Worm (Caenorhabditis elegans) whole organism, late embryonic: ENCODE data around the gene mstr-2.

ENCODE experiments used
- F13H6.1 ChIP-seq: sonication (generic microtip); optimal IDR thresholded peaks from 2 replicates; lab custom pipeline; 2016; ENCODE audit warnings: missing genetic modification characterization, missing compliant biosample characterization
- K02D7.2 ChIP-seq: sonication (generic microtip); optimal IDR thresholded peaks from 2 replicates; lab custom pipeline; 2017; ENCODE audit warnings: mild to moderate bottlenecking, missing genetic modification characterization, missing compliant biosample characterization
- ahr-1 ChIP-seq: sonication (generic microtip); optimal IDR thresholded peaks from 2 replicates; lab custom pipeline; 2016; ENCODE audit warnings: missing genetic modification characterization, missing compliant biosample characterization
- ceh-14 ChIP-seq: sonication (generic microtip); optimal IDR thresholded peaks from 2 replicates; lab custom pipeline; 2016; ENCODE audit warnings: missing genotype, missing genetic modification characterization, missing compliant biosample characterization
- ceh-22 ChIP-seq: sonication (generic microtip); optimal IDR thresholded peaks from 2 replicates; lab custom pipeline; 2017; ENCODE audit warnings: missing biosample characterization, missing genetic modification characterization
- ceh-30 ChIP-seq: fragments of 150-350 bp; optimal IDR thresholded peaks from 2 replicates; lab custom pipeline; 2014; ENCODE audit warnings: missing biosample characterization, missing genetic modification characterization
- ceh-34 ChIP-seq: sonication (generic microtip); optimal IDR thresholded peaks from 2 replicates; lab custom pipeline; 2016; ENCODE audit warnings: mild to moderate bottlenecking, missing genetic modification characterization, missing compliant biosample characterization
- ceh-45 ChIP-seq: fragments of 200-800 bp; sonication (Bioruptor generic); IDR thresholded peaks from 2 replicates; pipeline ENCODE4 v1.3.6; 2022; ENCODE audit warnings: missing genetic modification reagents, missing genetic modification characterization, missing compliant biosample characterization
- ceh-48 ChIP-seq: sonication (generic microtip); optimal IDR thresholded peaks from 2 replicates; lab custom pipeline; 2016; ENCODE audit warnings: missing genetic modification characterization, inconsistent platforms, missing compliant biosample characterization
- ceh-6 ChIP-seq: fragments of 200-800 bp; sonication (Bioruptor generic); optimal IDR thresholded peaks from 2 replicates; lab custom pipeline; 2018; ENCODE audit warnings: mild to moderate bottlenecking, missing genetic modification characterization, missing compliant biosample characterization
- ceh-9 ChIP-seq: sonication (generic microtip); optimal IDR thresholded peaks from 2 replicates; lab custom pipeline; 2016; ENCODE audit warnings: mild to moderate bottlenecking, missing genetic modification characterization, inconsistent platforms, missing compliant biosample characterization
- che-1 ChIP-seq: sonication (generic microtip); optimal IDR thresholded peaks from 2 replicates; lab custom pipeline; 2016; ENCODE audit warnings: mild to moderate bottlenecking, missing genetic modification characterization, missing compliant biosample characterization
- dve-1 ChIP-seq: sonication (generic microtip); optimal IDR thresholded peaks from 2 replicates; lab custom pipeline; 2017; ENCODE audit warnings: antibody characterized with exemption, mild to moderate bottlenecking, missing genetic modification characterization, missing compliant biosample characterization
- elt-2 ChIP-seq: sonication (generic microtip); optimal IDR thresholded peaks from 2 replicates; lab custom pipeline; 2016; ENCODE audit warnings: missing genetic modification reagents, missing genetic modification characterization, missing compliant biosample characterization
- elt-4 ChIP-seq: sonication (generic microtip); optimal IDR thresholded peaks from 2 replicates; lab custom pipeline; 2016; ENCODE audit warnings: missing genetic modification characterization, missing compliant biosample characterization
- ets-4 ChIP-seq: sonication (generic microtip); optimal IDR thresholded peaks from 2 replicates; lab custom pipeline; 2016; ENCODE audit warnings: missing genetic modification characterization, missing compliant biosample characterization
- eyg-1 ChIP-seq: sonication (generic microtip); optimal IDR thresholded peaks from 2 replicates; lab custom pipeline; 2016; ENCODE audit warnings: missing genotype, missing genetic modification characterization, missing compliant biosample characterization
- fax-1 ChIP-seq: sonication (generic microtip); optimal IDR thresholded peaks from 2 replicates; lab custom pipeline; 2016; ENCODE audit warnings: missing genotype, missing genetic modification characterization, missing compliant biosample characterization
- fkh-10 ChIP-seq: fragments of 150-350 bp; optimal IDR thresholded peaks from 2 replicates; lab custom pipeline; 2014; ENCODE audit warnings: missing biosample characterization, missing genetic modification reagents, missing genetic modification characterization
- gmeb-2 ChIP-seq: sonication (generic microtip); optimal IDR thresholded peaks from 2 replicates; lab custom pipeline; 2016; ENCODE audit warnings: missing genetic modification characterization, inconsistent platforms, missing compliant biosample characterization
- hlh-15 ChIP-seq: sonication (generic microtip); optimal IDR thresholded peaks from 2 replicates; lab custom pipeline; 2016; ENCODE audit warnings: missing genetic modification characterization, missing compliant biosample characterization
- hlh-30 ChIP-seq: sonication (generic microtip); optimal IDR thresholded peaks from 2 replicates; lab custom pipeline; 2017; ENCODE audit warnings: antibody characterized with exemption, missing genetic modification characterization, missing compliant biosample characterization; ENCODE audit not compliant: insufficient read depth
- lim-6 ChIP-seq: sonication (generic microtip); optimal IDR thresholded peaks from 2 replicates; lab custom pipeline; 2016; ENCODE audit warnings: missing genetic modification characterization, missing compliant biosample characterization
- madf-2 ChIP-seq: sonication (generic microtip); optimal IDR thresholded peaks from 2 replicates; lab custom pipeline; 2017; ENCODE audit warnings: missing genetic modification characterization, missing compliant biosample characterization
- nfya-1 ChIP-seq: sonication (generic microtip); optimal IDR thresholded peaks from 2 replicates; lab custom pipeline; 2017; ENCODE audit warnings: missing genetic modification characterization, mild to moderate bottlenecking, missing compliant biosample characterization, antibody characterized with exemption, moderate library complexity
- nhr-232 ChIP-seq: sonication (generic microtip); optimal IDR thresholded peaks from 2 replicates; lab custom pipeline; 2016; ENCODE audit warnings: missing genetic modification characterization, missing compliant biosample characterization
- pat-9 ChIP-seq: fragments of 200-800 bp; sonication (Bioruptor generic); optimal IDR thresholded peaks from 2 replicates; lab custom pipeline; 2018; ENCODE audit warnings: mild to moderate bottlenecking, missing genetic modification characterization, moderate library complexity, missing compliant biosample characterization
- pax-1 ChIP-seq: fragments of 150-350 bp; optimal IDR thresholded peaks from 2 replicates; lab custom pipeline; 2014; ENCODE audit warnings: missing biosample characterization, missing genetic modification characterization
- pha-2 ChIP-seq: sonication (generic microtip); optimal IDR thresholded peaks from 2 replicates; lab custom pipeline; 2017; ENCODE audit warnings: mild to moderate bottlenecking, missing genetic modification characterization, missing compliant biosample characterization
- pqm-1 ChIP-seq: sonication (generic microtip); optimal IDR thresholded peaks from 2 replicates; lab custom pipeline; 2016; ENCODE audit warnings: missing genetic modification characterization, missing compliant biosample characterization
- pros-1 ChIP-seq: fragments of 150-350 bp; optimal IDR thresholded peaks from 2 replicates; lab custom pipeline; 2014; ENCODE audit warnings: missing biosample characterization, missing genetic modification reagents, missing genetic modification characterization
- rnt-1 ChIP-seq: sonication (generic microtip); optimal IDR thresholded peaks from 2 replicates; lab custom pipeline; 2016; ENCODE audit warnings: missing genetic modification characterization, missing compliant biosample characterization
- sdc-2 ChIP-seq: sonication (generic microtip); optimal IDR thresholded peaks from 2 replicates; lab custom pipeline; 2016; ENCODE audit warnings: missing genotype, missing genetic modification characterization, missing compliant biosample characterization
- sox-2 ChIP-seq: fragments of 200-800 bp; sonication (Bioruptor generic); IDR thresholded peaks from 2 replicates; pipeline ENCODE4 v1.3.6; 2022; ENCODE audit warnings: missing genetic modification reagents, missing genetic modification characterization, missing compliant biosample characterization
- sox-4 ChIP-seq: sonication (generic microtip); optimal IDR thresholded peaks from 2 replicates; lab custom pipeline; 2017; ENCODE audit warnings: mild to moderate bottlenecking, missing genetic modification characterization, inconsistent platforms, missing compliant biosample characterization
- tbx-2 ChIP-seq: sonication (generic microtip); optimal IDR thresholded peaks from 2 replicates; lab custom pipeline; 2016; ENCODE audit warnings: missing genetic modification characterization, missing compliant biosample characterization
- tbx-7 ChIP-seq: sonication (generic microtip); optimal IDR thresholded peaks from 2 replicates; lab custom pipeline; 2016; ENCODE audit warnings: missing genotype, missing genetic modification characterization, missing compliant biosample characterization
- ttx-3 ChIP-seq: sonication (generic microtip); optimal IDR thresholded peaks from 2 replicates; lab custom pipeline; 2016; ENCODE audit warnings: missing genetic modification reagents, missing genetic modification characterization, missing compliant biosample characterization
- unc-3 ChIP-seq, 2 experiments: fragments of 200-800 bp in 1 of 2; sonication (Bioruptor generic) in 1 of 2; sonication (generic microtip) in 1 of 2; conservative IDR thresholded peaks in 1 of 2; optimal IDR thresholded peaks in 1 of 2; 2 replicates each; pipeline versions ENCODE4 v1.3.6 to Lab custom; 2016 to 2022; ENCODE audit warnings: missing compliant biosample characterization in 2 of 2, missing genetic modification characterization in 2 of 2, missing genetic modification reagents in 1 of 2
- unc-42 ChIP-seq: sonication (generic microtip); optimal IDR thresholded peaks from 2 replicates; lab custom pipeline; 2016; ENCODE audit warnings: missing genotype, missing genetic modification characterization, missing compliant biosample characterization
- unc-55 ChIP-seq: sonication (generic microtip); optimal IDR thresholded peaks from 2 replicates; lab custom pipeline; 2017; ENCODE audit warnings: missing biosample characterization, missing genetic modification reagents, missing genetic modification characterization
- unc-86 ChIP-seq: sonication (generic microtip); optimal IDR thresholded peaks from 2 replicates; lab custom pipeline; 2016; ENCODE audit warnings: missing genetic modification characterization, missing compliant biosample characterization
- zip-5 ChIP-seq: sonication (generic microtip); optimal IDR thresholded peaks from 2 replicates; lab custom pipeline; 2016; ENCODE audit warnings: missing genetic modification characterization, missing compliant biosample characterization
- ztf-16 ChIP-seq: sonication (generic microtip); optimal IDR thresholded peaks from 2 replicates; lab custom pipeline; 2017; ENCODE audit warnings: missing genetic modification characterization, missing compliant biosample characterization

The mstr-2 gene

DNA sequence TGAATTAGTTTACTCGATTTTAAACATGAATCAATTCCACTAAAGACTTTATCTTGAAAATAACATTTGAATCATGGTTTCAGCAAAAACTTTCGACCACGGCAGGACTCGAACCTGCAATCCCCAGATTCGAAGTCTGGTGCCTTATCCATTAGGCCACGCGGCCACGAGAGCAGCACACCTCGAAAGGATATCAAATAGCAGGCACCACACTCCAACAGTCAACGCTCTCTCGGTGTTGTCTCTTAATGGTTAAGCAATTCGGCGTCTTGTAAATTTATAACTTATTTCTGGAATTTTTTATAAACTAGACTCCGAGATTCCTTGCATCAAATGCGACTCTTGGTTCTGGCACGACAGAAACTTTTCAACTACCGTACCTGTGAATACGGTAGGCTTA, 1.9 kb downstream of the mstr-2 start (continued):
- TF ChIP-seq ceh-14 (tag; lab: Kevin White, UChicago) (peak; percentile 33), sox-4 (tag; lab: Kevin White, UChicago) (peak; percentile 85), sox-2 (GFP tag; lab: Robert Waterston, UW) (peak; percentile 83), ceh-30 (tag; lab: Kevin White, UChicago) (peak; percentile 30), pha-2 (tag; lab: Kevin White, UChicago) (peak; percentile 84), lim-6 (peak; percentile 21), pax-1 (tag; lab: Kevin White, UChicago) (no peak), madf-2 (tag; lab: Kevin White, UChicago) (peak; percentile 72), ttx-3 (tag; lab: Kevin White, UChicago) (peak; percentile 83), hlh-15 (tag; lab: Kevin White, UChicago) (peak; percentile 69), ceh-6 (GFP tag; lab: Kevin White, UChicago) (peak; percentile 92), ahr-1 (tag; lab: Kevin White, UChicago) (peak; percentile 62), ztf-16 (tag; lab: Kevin White, UChicago) (peak; percentile 90), unc-3 (GFP tag; conservative IDR thresholded peaks at IDR 0.05; lab: Robert Waterston, UW) (peak; percentile 78), unc-3 (tag; optimal IDR thresholded peaks at IDR 0.05; lab: Kevin White, UChicago) (peak; percentile 86), nhr-232 (tag; lab: Kevin White, UChicago) (peak; percentile 85), dve-1 (tag; lab: Kevin White, UChicago) (peak; percentile 95)

- TF ChIP-seq pat-9 (tag; lab: Kevin White, UChicago) (no peak), ets-4 (tag; lab: Kevin White, UChicago) (no peak), unc-86 (tag; lab: Kevin White, UChicago) (no peak), che-1 (tag; lab: Kevin White, UChicago) (no peak), fax-1 (tag; lab: Kevin White, UChicago) (no peak), ahr-1 (tag; lab: Kevin White, UChicago) (no peak)
These were observed 6.0 kb downstream of the mstr-2 start, which contains the start of gene ifet-1 for ce11 chrIII:4474908-4475307. Gene ifet-1, minus strand, starts transcription at chrIII:4475150.

DNA sequence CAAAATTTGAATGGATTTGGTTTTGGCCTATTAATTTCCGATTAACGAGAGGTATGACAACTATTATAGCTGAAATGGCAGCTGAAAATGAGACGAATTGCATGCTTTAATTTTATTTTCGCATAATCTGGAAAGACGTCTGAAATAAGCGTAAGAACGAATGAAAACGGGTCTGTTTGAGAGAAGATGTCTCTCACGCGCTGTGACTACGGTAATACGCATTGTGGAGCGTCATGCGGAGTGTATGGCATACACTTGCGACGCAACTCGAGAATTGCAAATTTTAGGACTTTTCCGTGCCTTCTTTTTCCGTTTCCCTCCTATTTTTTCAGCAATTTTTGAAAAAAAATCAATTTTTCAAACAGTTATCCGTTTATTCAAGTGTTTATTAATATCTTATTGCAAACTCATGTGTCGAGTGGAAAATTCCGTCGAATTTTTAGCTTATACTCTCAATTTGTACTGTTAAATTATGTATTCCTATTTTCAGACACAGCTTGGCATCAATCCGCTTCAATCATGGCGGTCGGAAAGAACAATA, 6.6 kb downstream of the mstr-2 start, which contains the start of gene rps-1:
Gene rps-1 (plus strand): TSS at position 491 of the 541 bp plus-strand sequence.
- TF ChIP-seq unc-55 (GFP tag; lab: Kevin White, UChicago) (peak; percentile 79), gmeb-2 (tag; lab: Kevin White, UChicago) (peak; percentile 58), sox-4 (tag; lab: Kevin White, UChicago) (peak; percentile 57), sdc-2 (peak; percentile 49), ceh-45 (GFP tag; lab: Robert Waterston, UW) (peak; percentile 45; the same call in 1 of the 2 replicates), zip-5 (peak; percentile 6), ceh-34 (tag; lab: Kevin White, UChicago) (peak; percentile 97), ceh-14 (tag; lab: Kevin White, UChicago) (peak; percentile 92), elt-2 (tag; lab: Kevin White, UChicago) (peak; percentile 82), ztf-16 (tag; lab: Kevin White, UChicago) (peak; percentile 93), ttx-3 (tag; lab: Kevin White, UChicago) (peak; percentile 42), pax-1 (tag; lab: Kevin White, UChicago) (peak; percentile 79), tbx-2 (tag; lab: Kevin White, UChicago) (peak; percentile 92), unc-86 (tag; lab: Kevin White, UChicago) (peak; percentile 90), tbx-7 (tag; lab: Kevin White, UChicago) (peak; percentile 12), pqm-1 (tag; lab: Kevin White, UChicago) (peak; percentile 13), fax-1 (tag; lab: Kevin White, UChicago) (peak; percentile 44), rnt-1 (tag; lab: Kevin White, UChicago) (peak; percentile 93), ceh-30 (tag; lab: Kevin White, UChicago) (peak; percentile 95), che-1 (tag; lab: Kevin White, UChicago) (peak; percentile 7), ceh-6 (GFP tag; lab: Kevin White, UChicago) (no peak), ceh-48 (tag; lab: Kevin White, UChicago) (peak; percentile 48), unc-42 (tag; lab: Kevin White, UChicago) (peak; percentile 92), dve-1 (tag; lab: Kevin White, UChicago) (peak; percentile 78), ceh-9 (tag; lab: Kevin White, UChicago) (no peak), nfya-1 (peak; percentile 99), eyg-1 (tag; lab: Kevin White, UChicago) (peak; percentile 14), K02D7.2 (peak; percentile 14), F13H6.1 (tag; lab: Kevin White, UChicago) (peak; percentile 72), elt-4 (tag; lab: Kevin White, UChicago) (no peak), pros-1 (tag; lab: Kevin White, UChicago) (peak; percentile 79), nhr-232 (tag; lab: Kevin White, UChicago) (peak; percentile 30), fkh-10 (no peak), ceh-22 (tag; lab: Kevin White, UChicago) (peak; percentile 79), ahr-1 (tag; lab: Kevin White, UChicago) (peak; percentile 7), ets-4 (tag; lab: Kevin White, UChicago) (peak; percentile 80), hlh-30 (tag; lab: Kevin White, UChicago) (peak; percentile 93), madf-2 (tag; lab: Kevin White, UChicago) (peak; percentile 78)
